Worm (Caenorhabditis elegans) whole organism, L2 larva: ENCODE results near the gene E04F6.8.

Experiments used
- C34F6.9 ChIP-seq: fragments of 150-350 bp; optimal IDR thresholded peaks from 2 replicates; lab custom pipeline; 2014; ENCODE audit warnings: missing biosample characterization, missing genetic modification characterization
- F13H6.1 ChIP-seq: sonication (generic microtip); optimal IDR thresholded peaks from 2 replicates; lab custom pipeline; 2016; ENCODE audit warnings: missing genetic modification characterization, missing compliant biosample characterization
- Y55F3AM.14 ChIP-seq: fragments of 200-800 bp; sonication (Bioruptor generic); optimal IDR thresholded peaks from 2 replicates; lab custom pipeline; 2018; ENCODE audit warnings: mild to moderate bottlenecking, missing genetic modification characterization, missing compliant biosample characterization
- aly-2 ChIP-seq: fragments of 150-350 bp; optimal IDR thresholded peaks from 2 replicates; lab custom pipeline; 2014; ENCODE audit warnings: missing biosample characterization, missing genetic modification characterization
- blmp-1 ChIP-seq: sonication (generic microtip); optimal IDR thresholded peaks from 2 replicates; lab custom pipeline; 2017; ENCODE audit warnings: missing genetic modification characterization, mild to moderate bottlenecking, missing compliant biosample characterization, antibody characterized with exemption, moderate library complexity; ENCODE audit not compliant: insufficient read depth
- ceh-16 ChIP-seq: fragments of 150-350 bp; optimal IDR thresholded peaks from 2 replicates; lab custom pipeline; 2014; ENCODE audit warnings: missing biosample characterization, missing genetic modification characterization
- ceh-82 ChIP-seq: fragments of 150-350 bp; optimal IDR thresholded peaks from 2 replicates; lab custom pipeline; 2014; ENCODE audit warnings: missing biosample characterization, missing genetic modification characterization
- crh-2 ChIP-seq: sonication (generic microtip); optimal IDR thresholded peaks from 2 replicates; lab custom pipeline; 2017; ENCODE audit warnings: missing biosample characterization, missing genetic modification characterization
- egl-27 ChIP-seq: sonication (generic microtip); optimal IDR thresholded peaks from 3 replicates; lab custom pipeline; 2017; ENCODE audit warnings: missing biosample characterization, missing genetic modification reagents, missing genetic modification characterization
- elt-1 ChIP-seq: fragments of 150-350 bp; optimal IDR thresholded peaks from 2 replicates; lab custom pipeline; 2014; ENCODE audit warnings: missing biosample characterization, missing genetic modification characterization
- fos-1 ChIP-seq: fragments of 150-350 bp; optimal IDR thresholded peaks from 2 replicates; lab custom pipeline; 2014; ENCODE audit warnings: missing biosample characterization, missing genetic modification characterization
- gmeb-1 ChIP-seq: fragments of 150-350 bp; optimal IDR thresholded peaks from 2 replicates; lab custom pipeline; 2014; ENCODE audit warnings: missing biosample characterization, missing genetic modification characterization
- lin-11 ChIP-seq: fragments of 150-350 bp; sonication (generic microtip); optimal IDR thresholded peaks from 2 replicates; lab custom pipeline; 2014; ENCODE audit warnings: missing biosample characterization, missing genetic modification characterization, inconsistent platforms, mixed read lengths
- lin-13 ChIP-seq: fragments of 150-350 bp; optimal IDR thresholded peaks from 2 replicates; lab custom pipeline; 2014; ENCODE audit warnings: missing biosample characterization, missing genetic modification reagents, missing genetic modification characterization
- lsy-2 ChIP-seq, 2 experiments: fragments of 150-350 bp in 1 of 2; sonication (generic microtip) in 1 of 2; optimal IDR thresholded peaks; 2 replicates each; lab custom pipeline; 2014 to 2017; ENCODE audit warnings: missing biosample characterization in 2 of 2, missing genetic modification characterization in 2 of 2
- mab-5 ChIP-seq: fragments of 150-350 bp; optimal IDR thresholded peaks from 2 replicates; lab custom pipeline; 2014; ENCODE audit warnings: missing biosample characterization, missing genetic modification characterization
- mbf-1 ChIP-seq: sonication (generic microtip); optimal IDR thresholded peaks from 2 replicates; lab custom pipeline; 2017; ENCODE audit warnings: missing biosample characterization, missing genetic modification characterization
- mdl-1 ChIP-seq, 2 experiments: fragments of 150-350 bp in 1 of 2; sonication (generic microtip) in 1 of 2; optimal IDR thresholded peaks; 2 replicates each; lab custom pipeline; 2017; ENCODE audit warnings: missing biosample characterization in 2 of 2, missing genetic modification characterization in 2 of 2
- nhr-10 ChIP-seq: sonication (generic microtip); optimal IDR thresholded peaks from 2 replicates; lab custom pipeline; 2017; ENCODE audit warnings: missing biosample characterization, missing genetic modification characterization
- nhr-11 ChIP-seq: fragments of 150-350 bp; optimal IDR thresholded peaks from 2 replicates; lab custom pipeline; 2014; ENCODE audit warnings: missing biosample characterization, missing genetic modification characterization
- nhr-12 ChIP-seq: fragments of 150-350 bp; optimal IDR thresholded peaks from 2 replicates; lab custom pipeline; 2014; ENCODE audit warnings: missing biosample characterization, missing genetic modification characterization
- nhr-129 ChIP-seq: fragments of 150-350 bp; optimal IDR thresholded peaks from 2 replicates; lab custom pipeline; 2014; ENCODE audit warnings: missing biosample characterization, missing genetic modification characterization
- nhr-21 ChIP-seq: fragments of 150-350 bp; optimal IDR thresholded peaks from 2 replicates; lab custom pipeline; 2014; ENCODE audit warnings: missing biosample characterization, missing genetic modification characterization
- nhr-23 ChIP-seq: fragments of 150-350 bp; optimal IDR thresholded peaks from 2 replicates; lab custom pipeline; 2014; ENCODE audit warnings: missing biosample characterization, missing genetic modification reagents, missing genetic modification characterization
- nhr-25 ChIP-seq: fragments of 150-350 bp; sonication (generic microtip); optimal IDR thresholded peaks from 3 replicates; lab custom pipeline; 2014; ENCODE audit warnings: missing biosample characterization, missing genetic modification characterization
- nhr-6 ChIP-seq: fragments of 150-350 bp; optimal IDR thresholded peaks from 2 replicates; lab custom pipeline; 2014; ENCODE audit warnings: missing biosample characterization, missing genetic modification characterization
- nhr-77 ChIP-seq: fragments of 150-350 bp; optimal IDR thresholded peaks from 2 replicates; lab custom pipeline; 2014; ENCODE audit warnings: missing biosample characterization, missing genetic modification characterization
- sem-4 ChIP-seq: fragments of 150-350 bp; optimal IDR thresholded peaks from 2 replicates; lab custom pipeline; 2014; ENCODE audit warnings: missing biosample characterization, missing genetic modification reagents, missing genetic modification characterization
- sma-3 ChIP-seq: sonication (generic microtip); optimal IDR thresholded peaks from 2 replicates; lab custom pipeline; 2016; ENCODE audit warnings: missing genetic modification reagents, missing genetic modification characterization, missing compliant biosample characterization
- sma-9 ChIP-seq, 2 experiments: fragments of 150-350 bp in 1 of 2; sonication (generic microtip) in 1 of 2; optimal IDR thresholded peaks; 2 replicates each; lab custom pipeline; 2014 to 2016; ENCODE audit warnings: missing genetic modification characterization in 2 of 2, mild to moderate bottlenecking in 1 of 2, missing biosample characterization in 1 of 2, missing compliant biosample characterization in 1 of 2, missing genetic modification reagents in 1 of 2, moderate library complexity in 1 of 2
- snpc-4 ChIP-seq: fragments of 150-350 bp; optimal IDR thresholded peaks from 2 replicates; lab custom pipeline; 2014; ENCODE audit warnings: missing biosample characterization, missing genetic modification characterization
- unc-39 ChIP-seq: fragments of 150-350 bp; optimal IDR thresholded peaks from 2 replicates; lab custom pipeline; 2014; ENCODE audit warnings: missing biosample characterization, missing genetic modification characterization
- unc-55 ChIP-seq: fragments of 150-350 bp; sonication (generic microtip); optimal IDR thresholded peaks from 3 replicates; lab custom pipeline; 2014; ENCODE audit warnings: missing biosample characterization, missing genetic modification reagents, missing genetic modification characterization
- unc-62 ChIP-seq: fragments of 150-350 bp; optimal IDR thresholded peaks from 2 replicates; lab custom pipeline; 2014; ENCODE audit warnings: missing biosample characterization, missing genetic modification reagents, missing genetic modification characterization
- zag-1 ChIP-seq: fragments of 150-350 bp; optimal IDR thresholded peaks from 2 replicates; lab custom pipeline; 2014; ENCODE audit warnings: missing biosample characterization, missing genetic modification characterization
- ztf-1 ChIP-seq: fragments of 200-800 bp; sonication (Bioruptor generic); conservative IDR thresholded peaks from 2 replicates; pipeline ENCODE4 v1.3.6; 2022; ENCODE audit warnings: missing genetic modification characterization, missing compliant biosample characterization
- ztf-11 ChIP-seq: sonication (generic microtip); optimal IDR thresholded peaks from 2 replicates; lab custom pipeline; 2017; ENCODE audit warnings: missing biosample characterization, missing genetic modification characterization
- ztf-4 ChIP-seq: fragments of 150-350 bp; optimal IDR thresholded peaks from 2 replicates; lab custom pipeline; 2014; ENCODE audit warnings: missing biosample characterization, missing genetic modification characterization

Gene E04F6.8

ce11 chrII:7200051-7200599 is 11.1 kb downstream of the E04F6.8 start, which contains the start of gene pcrg-1:
TSS of gene pcrg-1 (plus strand) at chrII:7200549.
- TF ChIP-seq elt-1 (tag; lab: Kevin White, UChicago): no peak
- no peak for TF ChIP-seq ztf-11 (tag; lab: Kevin White, UChicago)
- peak; percentile 15 for TF ChIP-seq fos-1 (tag; lab: Kevin White, UChicago)
- TF ChIP-seq unc-62: no peak
- TF ChIP-seq ztf-4 (tag; lab: Kevin White, UChicago): peak; percentile 75
- TF ChIP-seq F13H6.1 (tag; lab: Kevin White, UChicago): peak; percentile 74
- peak; percentile 87 for TF ChIP-seq Y55F3AM.14
- peak; percentile 99 for TF ChIP-seq snpc-4 (tag; lab: Kevin White, UChicago)
- peak; percentile 72 for TF ChIP-seq gmeb-1 (tag; lab: Kevin White, UChicago)
- peak; percentile 78 for TF ChIP-seq nhr-21 (tag; lab: Kevin White, UChicago)
- TF ChIP-seq mdl-1 (tag; optimal IDR thresholded peaks at IDR 0.05; lab: Kevin White, UChicago): peak in 1 of 2 experiments; percentile 8
- no peak for TF ChIP-seq unc-39
- TF ChIP-seq lin-13 (GFP tag; lab: Kevin White, UChicago): peak; percentile 67
- no peak for TF ChIP-seq zag-1 (tag; lab: Kevin White, UChicago)
- peak; percentile 64 for TF ChIP-seq C34F6.9
- TF ChIP-seq nhr-11: no peak
- TF ChIP-seq egl-27 (tag; lab: Kevin White, UChicago): peak; percentile 60
- peak; percentile 76 for TF ChIP-seq nhr-129
- peak; percentile 9 for TF ChIP-seq mab-5 (tag; lab: Kevin White, UChicago)
- peak; percentile 86 for TF ChIP-seq sma-3 (GFP tag; lab: Kevin White, UChicago)
- peak; percentile 94 for TF ChIP-seq sma-9 (GFP tag; optimal IDR thresholded peaks at IDR 0.05; lab: Kevin White, UChicago)
- no peak for TF ChIP-seq sma-9 (tag; optimal IDR thresholded peaks at IDR 0.05; lab: Kevin White, UChicago)
- peak; percentile 9 for TF ChIP-seq blmp-1 (tag; lab: Kevin White, UChicago)
- no peak for TF ChIP-seq aly-2 (tag; lab: Kevin White, UChicago)
- TF ChIP-seq lin-11 (tag; lab: Kevin White, UChicago): peak; percentile 55
- no peak for TF ChIP-seq nhr-10 (tag; lab: Kevin White, UChicago)
- peak; percentile 55 to 79 for TF ChIP-seq lsy-2 (tag; optimal IDR thresholded peaks at IDR 0.05; lab: Kevin White, UChicago)
- TF ChIP-seq unc-55 (GFP tag; lab: Kevin White, UChicago): peak; percentile 61
- peak; percentile 8 for TF ChIP-seq nhr-77
- TF ChIP-seq ceh-16 (tag; lab: Kevin White, UChicago): no peak
- no peak for TF ChIP-seq ztf-1
- peak; percentile 44 for TF ChIP-seq crh-2 (tag; lab: Kevin White, UChicago)

ce11 chrII:7199308-7199707 is 11.9 kb downstream of the E04F6.8 start, which contains the start of gene E04F6.6:
TSS of gene E04F6.6 (minus strand) at chrII:7199565.
- TF ChIP-seq aly-2 (tag; lab: Kevin White, UChicago): no peak
- TF ChIP-seq gmeb-1 (tag; lab: Kevin White, UChicago): no peak
- no peak for TF ChIP-seq ztf-11 (tag; lab: Kevin White, UChicago)
- TF ChIP-seq mbf-1: no peak
- no peak for TF ChIP-seq ceh-16 (tag; lab: Kevin White, UChicago)
- TF ChIP-seq unc-39: no peak
- TF ChIP-seq sma-9 (GFP tag; optimal IDR thresholded peaks at IDR 0.05; lab: Kevin White, UChicago): no peak
- TF ChIP-seq sma-9 (tag; optimal IDR thresholded peaks at IDR 0.05; lab: Kevin White, UChicago): no peak
- TF ChIP-seq nhr-23 (tag; lab: Kevin White, UChicago): no peak
- TF ChIP-seq nhr-6 (tag; lab: Kevin White, UChicago): no peak

- TF ChIP-seq F13H6.1 (tag; lab: Kevin White, UChicago) (no peak), nhr-25 (tag; lab: Kevin White, UChicago) (no peak), nhr-77 (no peak), ceh-82 (tag; lab: Kevin White, UChicago) (no peak), sem-4 (tag; lab: Kevin White, UChicago) (no peak), mdl-1 (tag; optimal IDR thresholded peaks at IDR 0.05; lab: Kevin White, UChicago) (no peak), nhr-12 (tag; lab: Kevin White, UChicago) (no peak), crh-2 (tag; lab: Kevin White, UChicago) (peak; percentile 32)
These were observed 13.7 kb downstream of the E04F6.8 start for ce11 chrII:7197434-7197833.
